Worm (Caenorhabditis elegans) whole organism, young adult: ENCODE data around the gene taf-7.1.

Source experiments
- C17E4.6 ChIP-seq: fragments of 200-800 bp; sonication (Bioruptor generic); IDR thresholded peaks from 2 replicates; pipeline ENCODE4 v1.3.6; 2022; ENCODE audit warnings: missing genetic modification reagents, missing genetic modification characterization, missing compliant biosample characterization
- K11D2.4 ChIP-seq: fragments of 200-800 bp; sonication (Bioruptor generic); IDR thresholded peaks from 2 replicates; pipeline ENCODE4 v1.3.6; 2022; ENCODE audit warnings: missing genetic modification reagents, missing genetic modification characterization, missing compliant biosample characterization
- ZK185.1 ChIP-seq: sonication (generic microtip); optimal IDR thresholded peaks from 2 replicates; lab custom pipeline; 2016; ENCODE audit warnings: mild to moderate bottlenecking, missing genetic modification characterization, missing compliant biosample characterization; ENCODE audit not compliant: poor library complexity, severe bottlenecking
- ama-1 ChIP-seq, 3 experiments: fragments of 150-350 bp in 1 of 3; sonication (generic microtip) in 2 of 3; optimal IDR thresholded peaks; 2 replicates each; lab custom pipeline; 2014 to 2018; ENCODE audit warnings: missing biosample characterization in 2 of 3, missing genetic modification characterization in 2 of 3, missing genetic modification reagents in 2 of 3
- ceh-100 ChIP-seq: fragments of 200-800 bp; sonication (Bioruptor generic); IDR thresholded peaks from 2 replicates; pipeline ENCODE4 v1.3.6; 2022; ENCODE audit warnings: missing genetic modification reagents, missing genetic modification characterization, missing compliant biosample characterization
- hlh-12 ChIP-seq: sonication (generic microtip); optimal IDR thresholded peaks from 2 replicates; lab custom pipeline; 2016; ENCODE audit warnings: missing genetic modification characterization, missing compliant biosample characterization
- let-607 ChIP-seq, 2 experiments: fragments of 200-800 bp in 1 of 2; sonication (Bioruptor generic) in 1 of 2; sonication (generic microtip) in 1 of 2; optimal IDR thresholded peaks; 2 replicates each; lab custom pipeline; 2016 to 2018; ENCODE audit warnings: mild to moderate bottlenecking in 2 of 2, missing compliant biosample characterization in 2 of 2, missing genetic modification characterization in 2 of 2, moderate library complexity in 2 of 2, missing genotype in 1 of 2
- lin-35 ChIP-seq, 3 experiments: fragments of 150-350 bp in 2 of 3; sonication (generic microtip) in 1 of 3; optimal IDR thresholded peaks; 2 replicates each; lab custom pipeline; 2014 to 2018; ENCODE audit warnings: missing biosample characterization in 3 of 3, missing genetic modification characterization in 3 of 3, missing genetic modification reagents in 3 of 3
- nfya-1 ChIP-seq: sonication (generic microtip); optimal IDR thresholded peaks from 2 replicates; lab custom pipeline; 2017; ENCODE audit warnings: antibody characterized with exemption, missing compliant biosample characterization, missing genetic modification characterization, borderline replicate concordance; ENCODE audit not compliant: insufficient read depth
- snpc-4 ChIP-seq, 5 experiments: fragments of 150-350 bp in 1 of 5; sonication (generic microtip) in 4 of 5; optimal IDR thresholded peaks; 2 replicates each; lab custom pipeline; 2014 to 2018; ENCODE audit warnings: missing genetic modification characterization in 5 of 5, missing biosample characterization in 3 of 5, antibody characterized with exemption in 2 of 5, mild to moderate bottlenecking in 2 of 5, missing compliant biosample characterization in 2 of 5, missing genotype in 2 of 5, moderate library complexity in 2 of 5, missing genetic modification reagents in 1 of 5
- tbx-9 ChIP-seq: sonication (generic microtip); optimal IDR thresholded peaks from 2 replicates; lab custom pipeline; 2016; ENCODE audit warnings: borderline replicate concordance, missing genetic modification characterization, inconsistent platforms, missing compliant biosample characterization

ce11 chrX:11850082-11850481, 12.8 kb upstream of the taf-7.1 start, which contains the start of gene F54F7.3:
- no peak for TF ChIP-seq snpc-4 (GFP tag; optimal IDR thresholded peaks at IDR 0.05; lab: Kevin White, UChicago)
- no peak for TF ChIP-seq snpc-4 (tag; optimal IDR thresholded peaks at IDR 0.05; lab: Kevin White, UChicago)
- TF ChIP-seq K11D2.4 (GFP tag; lab: Robert Waterston, UW): no peak
- TF ChIP-seq hlh-12: no peak
- no peak for TF ChIP-seq lin-35 (GFP tag; optimal IDR thresholded peaks at IDR 0.05; lab: Kevin White, UChicago)
- no peak for TF ChIP-seq tbx-9 (tag; lab: Kevin White, UChicago)
- no peak for TF ChIP-seq C17E4.6
- TF ChIP-seq nfya-1 (tag; lab: Kevin White, UChicago): no peak
- TF ChIP-seq ama-1 (optimal IDR thresholded peaks at IDR 0.05; lab: Kevin White, UChicago): no peak
- no peak for TF ChIP-seq ama-1 (GFP tag; optimal IDR thresholded peaks at IDR 0.05; lab: Kevin White, UChicago)
- no peak for TF ChIP-seq ZK185.1 (tag; lab: Kevin White, UChicago)
- no peak for TF ChIP-seq ceh-100
- TF ChIP-seq let-607 (tag; optimal IDR thresholded peaks at IDR 0.05; lab: Kevin White, UChicago): no peak
